Worm (Caenorhabditis elegans) whole organism, L4 larva: Measurements from ENCODE around the gene K08E7.5.
A peak's percentile ranks its signal among the peaks of the same experiment; 100 is the strongest.

Experiments used
- F10B5.3 ChIP-seq: sonication (generic microtip); optimal IDR thresholded peaks from 2 replicates; lab custom pipeline; 2016; ENCODE audit warnings: mild to moderate bottlenecking, missing genetic modification characterization, missing compliant biosample characterization
- F37D6.2 ChIP-seq: sonication (generic microtip); optimal IDR thresholded peaks from 2 replicates; lab custom pipeline; 2016; ENCODE audit warnings: mild to moderate bottlenecking, missing genetic modification characterization, missing compliant biosample characterization
- F44E2.7 ChIP-seq: fragments of 200-800 bp; sonication (Bioruptor generic); IDR thresholded peaks from 2 replicates; pipeline ENCODE4 v2.1.2; 2022; ENCODE audit warnings: missing genetic modification characterization, missing compliant biosample characterization
- F49E8.2 ChIP-seq: sonication (generic microtip); optimal IDR thresholded peaks from 2 replicates; lab custom pipeline; 2016; ENCODE audit warnings: missing compliant biosample characterization, mild to moderate bottlenecking, missing genetic modification characterization, borderline replicate concordance
- T20F7.1 ChIP-seq: fragments of 200-800 bp; sonication (Bioruptor generic); optimal IDR thresholded peaks from 2 replicates; lab custom pipeline; 2018; ENCODE audit warnings: mild to moderate bottlenecking, missing genetic modification characterization, missing compliant biosample characterization
- Y5F2A.4 ChIP-seq: fragments of 200-800 bp; sonication (Bioruptor generic); optimal IDR thresholded peaks from 2 replicates; lab custom pipeline; 2018; ENCODE audit warnings: mild to moderate bottlenecking, missing genetic modification characterization, missing compliant biosample characterization
- ZK546.5 ChIP-seq, 2 experiments: sonication (generic microtip); optimal IDR thresholded peaks; 2 replicates each; lab custom pipeline; 2017; ENCODE audit warnings: missing biosample characterization in 2 of 2, missing genetic modification characterization in 2 of 2
- ceh-44 ChIP-seq: fragments of 200-800 bp; sonication (Bioruptor generic); IDR thresholded peaks from 2 replicates; pipeline ENCODE4 v1.3.6; 2022; ENCODE audit warnings: missing genetic modification reagents, missing genetic modification characterization, missing compliant biosample characterization
- ceh-82 ChIP-seq: sonication (generic microtip); optimal IDR thresholded peaks from 2 replicates; lab custom pipeline; 2017; ENCODE audit warnings: missing biosample characterization, missing genetic modification characterization
- ces-1 ChIP-seq: fragments of 150-350 bp; sonication (generic microtip); optimal IDR thresholded peaks from 4 replicates; lab custom pipeline; 2014; ENCODE audit warnings: missing biosample characterization, missing genetic modification reagents, missing genetic modification characterization
- cey-2 ChIP-seq: sonication (generic microtip); optimal IDR thresholded peaks from 3 replicates; lab custom pipeline; 2017; ENCODE audit warnings: missing genetic modification characterization, mild to moderate bottlenecking, missing compliant biosample characterization, antibody characterized with exemption, borderline replicate concordance; ENCODE audit not compliant: insufficient read depth
- ctbp-1 ChIP-seq: fragments of 200-800 bp; sonication (Bioruptor generic); IDR thresholded peaks from 2 replicates; pipeline ENCODE4 v1.3.6; 2022; ENCODE audit warnings: missing genetic modification reagents, missing genetic modification characterization, missing compliant biosample characterization
- daf-12 ChIP-seq: fragments of 150-350 bp; optimal IDR thresholded peaks from 2 replicates; lab custom pipeline; 2014; ENCODE audit warnings: missing biosample characterization, missing genetic modification reagents, missing genetic modification characterization
- daf-19 ChIP-seq: fragments of 200-800 bp; sonication (Bioruptor generic); conservative IDR thresholded peaks from 2 replicates; pipeline ENCODE4 v1.3.6; 2022; ENCODE audit warnings: missing genetic modification characterization, missing compliant biosample characterization
- dmd-6 ChIP-seq: fragments of 200-800 bp; sonication (Bioruptor generic); IDR thresholded peaks from 2 replicates; pipeline ENCODE4 v1.3.6; 2022; ENCODE audit warnings: missing genetic modification reagents, missing genetic modification characterization, missing compliant biosample characterization
- dmd-9 ChIP-seq: fragments of 200-800 bp; sonication (Bioruptor generic); IDR thresholded peaks from 2 replicates; pipeline ENCODE4 v1.3.6; 2022; ENCODE audit warnings: missing genetic modification reagents, missing genetic modification characterization, missing compliant biosample characterization
- duxl-1 ChIP-seq: sonication (generic microtip); optimal IDR thresholded peaks from 2 replicates; lab custom pipeline; 2016; ENCODE audit warnings: mild to moderate bottlenecking, missing genetic modification characterization, moderate library complexity, missing compliant biosample characterization; ENCODE audit not compliant: poor library complexity
- dve-1 ChIP-seq: sonication (generic microtip); optimal IDR thresholded peaks from 2 replicates; lab custom pipeline; 2017; ENCODE audit warnings: antibody characterized with exemption, mild to moderate bottlenecking, missing genetic modification characterization, missing compliant biosample characterization; ENCODE audit not compliant: insufficient read depth
- egl-43 ChIP-seq: fragments of 200-800 bp; sonication (Bioruptor generic); IDR thresholded peaks from 2 replicates; pipeline ENCODE4 v1.3.6; 2022; ENCODE audit warnings: missing genetic modification reagents, missing genetic modification characterization, missing compliant biosample characterization
- fkh-10 ChIP-seq: fragments of 150-350 bp; optimal IDR thresholded peaks from 2 replicates; lab custom pipeline; 2014; ENCODE audit warnings: missing biosample characterization, missing genetic modification reagents, missing genetic modification characterization
- gei-8 ChIP-seq: fragments of 200-800 bp; sonication (Bioruptor generic); optimal IDR thresholded peaks from 2 replicates; lab custom pipeline; 2018; ENCODE audit warnings: mild to moderate bottlenecking, missing genetic modification characterization, missing compliant biosample characterization
- hif-1 ChIP-seq, 2 experiments: sonication (generic microtip); optimal IDR thresholded peaks; 2 replicates each; lab custom pipeline; 2016 to 2017; ENCODE audit warnings: missing compliant biosample characterization in 2 of 2, missing genetic modification characterization in 2 of 2, missing genetic modification reagents in 2 of 2, missing genotype in 2 of 2, mild to moderate bottlenecking in 1 of 2
- hlh-30 ChIP-seq: sonication (generic microtip); optimal IDR thresholded peaks from 2 replicates; lab custom pipeline; 2017; ENCODE audit warnings: antibody characterized with exemption, mild to moderate bottlenecking, missing genetic modification characterization, missing compliant biosample characterization; ENCODE audit not compliant: insufficient read depth
- lin-29 ChIP-seq: fragments of 200-800 bp; sonication (Bioruptor generic); IDR thresholded peaks from 2 replicates; pipeline ENCODE4 v1.3.6; 2022; ENCODE audit warnings: missing genetic modification reagents, missing genetic modification characterization, missing compliant biosample characterization
- lin-38 ChIP-seq: fragments of 200-800 bp; sonication (Bioruptor generic); IDR thresholded peaks from 2 replicates; pipeline ENCODE4 v1.3.6; 2022; ENCODE audit warnings: missing genetic modification reagents, missing genetic modification characterization, missing compliant biosample characterization
- lir-3 ChIP-seq: sonication (generic microtip); optimal IDR thresholded peaks from 2 replicates; lab custom pipeline; 2016; ENCODE audit warnings: mild to moderate bottlenecking, missing genetic modification characterization, missing compliant biosample characterization
- madf-5 ChIP-seq, 2 experiments: fragments of 200-800 bp; sonication (Bioruptor generic); IDR thresholded peaks; 2 replicates each; pipeline ENCODE4 v1.3.6; 2022; ENCODE audit warnings: missing compliant biosample characterization in 2 of 2, missing genetic modification characterization in 2 of 2
- mes-2 ChIP-seq: sonication (generic microtip); optimal IDR thresholded peaks from 2 replicates; lab custom pipeline; 2016; ENCODE audit warnings: missing genotype, mild to moderate bottlenecking, missing genetic modification characterization, missing compliant biosample characterization; ENCODE audit not compliant: poor library complexity, severe bottlenecking
- mxl-2 ChIP-seq: fragments of 200-800 bp; sonication (Bioruptor generic); conservative IDR thresholded peaks from 2 replicates; pipeline ENCODE4 v1.3.6; 2022; ENCODE audit warnings: missing genetic modification reagents, missing genetic modification characterization, missing compliant biosample characterization
- mxl-3 ChIP-seq: fragments of 200-800 bp; sonication (Bioruptor generic); optimal IDR thresholded peaks from 2 replicates; lab custom pipeline; 2018; ENCODE audit warnings: mild to moderate bottlenecking, missing genetic modification characterization, missing compliant biosample characterization
- nhr-10 ChIP-seq: fragments of 150-350 bp; optimal IDR thresholded peaks from 2 replicates; lab custom pipeline; 2014; ENCODE audit warnings: missing biosample characterization, missing genetic modification characterization
- nhr-11 ChIP-seq: fragments of 150-350 bp; optimal IDR thresholded peaks from 2 replicates; lab custom pipeline; 2014; ENCODE audit warnings: missing biosample characterization, missing genetic modification characterization
- nhr-111 ChIP-seq: fragments of 200-800 bp; sonication (Bioruptor generic); optimal IDR thresholded peaks from 2 replicates; lab custom pipeline; 2018; ENCODE audit warnings: mild to moderate bottlenecking, missing genetic modification characterization, missing compliant biosample characterization
- nhr-28 ChIP-seq: fragments of 150-350 bp; optimal IDR thresholded peaks from 2 replicates; lab custom pipeline; 2014; ENCODE audit warnings: missing biosample characterization, missing genetic modification characterization
- nhr-41 ChIP-seq: fragments of 200-800 bp; sonication (Bioruptor generic); IDR thresholded peaks from 2 replicates; pipeline ENCODE4 v1.3.6; 2022; ENCODE audit warnings: missing genetic modification reagents, missing genetic modification characterization, missing compliant biosample characterization
- nhr-6 ChIP-seq: fragments of 150-350 bp; optimal IDR thresholded peaks from 2 replicates; lab custom pipeline; 2014; ENCODE audit warnings: missing biosample characterization, missing genetic modification characterization
- nhr-77 ChIP-seq: fragments of 150-350 bp; optimal IDR thresholded peaks from 2 replicates; lab custom pipeline; 2014; ENCODE audit warnings: missing biosample characterization, missing genetic modification characterization
- saeg-2 ChIP-seq: fragments of 200-800 bp; sonication (Bioruptor generic); IDR thresholded peaks from 2 replicates; pipeline ENCODE4 v1.3.6; 2022; ENCODE audit warnings: missing genetic modification reagents, missing genetic modification characterization, missing compliant biosample characterization
- spr-1 ChIP-seq: sonication (generic microtip); optimal IDR thresholded peaks from 2 replicates; lab custom pipeline; 2016; ENCODE audit warnings: mild to moderate bottlenecking, missing genetic modification characterization, missing compliant biosample characterization
- tra-1 ChIP-seq: fragments of 200-800 bp; sonication (Bioruptor generic); IDR thresholded peaks from 2 replicates; pipeline ENCODE4 v1.3.6; 2022; ENCODE audit warnings: missing genetic modification reagents, missing genetic modification characterization, missing compliant biosample characterization
- unc-130 ChIP-seq: sonication (generic microtip); optimal IDR thresholded peaks from 2 replicates; lab custom pipeline; 2016; ENCODE audit warnings: missing genetic modification reagents, missing genetic modification characterization, missing compliant biosample characterization
- unc-62 ChIP-seq, 3 experiments: fragments of 150-350 bp in 1 of 3; sonication (generic microtip); optimal IDR thresholded peaks in 2 of 3; peaks in 1 of 3; 1 replicate in 1 of 3; 2 replicates in 2 of 3; lab custom pipeline; 2014 to 2017; ENCODE audit warnings: missing biosample characterization in 3 of 3, missing genetic modification characterization in 3 of 3, missing genetic modification reagents in 3 of 3, missing genotype in 1 of 3
- vab-7 ChIP-seq: fragments of 200-800 bp; sonication (Bioruptor generic); IDR thresholded peaks from 2 replicates; pipeline ENCODE4 v1.3.6; 2022; ENCODE audit warnings: missing genetic modification reagents, missing genetic modification characterization, missing compliant biosample characterization
- zag-1 ChIP-seq: fragments of 150-350 bp; optimal IDR thresholded peaks from 2 replicates; lab custom pipeline; 2014; ENCODE audit warnings: missing biosample characterization, missing genetic modification characterization
- zip-2 ChIP-seq: fragments of 150-350 bp; optimal IDR thresholded peaks from 2 replicates; lab custom pipeline; 2014; ENCODE audit warnings: missing biosample characterization, missing genetic modification characterization
- ztf-7 ChIP-seq: fragments of 150-350 bp; optimal IDR thresholded peaks from 2 replicates; lab custom pipeline; 2014; ENCODE audit warnings: missing biosample characterization, missing genetic modification characterization

K08E7.5 gene

ce11 chrIV:12549014-12549413 lies 24.2 kb upstream of the K08E7.5 start:
- TF ChIP-seq vab-7 (GFP tag; lab: Robert Waterston, UW) (no peak), gei-8 (GFP tag; lab: Kevin White, UChicago) (no peak), F49E8.2 (tag; lab: Kevin White, UChicago) (no peak), lin-29 (GFP tag; lab: Robert Waterston, UW) (no peak), nhr-11 (tag; lab: Kevin White, UChicago) (no peak), mxl-2 (GFP tag; lab: Robert Waterston, UW) (no peak), nhr-77 (tag; lab: Kevin White, UChicago) (no peak), dmd-9 (GFP tag; lab: Robert Waterston, UW) (no peak), lir-3 (tag; lab: Kevin White, UChicago) (no peak)

DNA sequence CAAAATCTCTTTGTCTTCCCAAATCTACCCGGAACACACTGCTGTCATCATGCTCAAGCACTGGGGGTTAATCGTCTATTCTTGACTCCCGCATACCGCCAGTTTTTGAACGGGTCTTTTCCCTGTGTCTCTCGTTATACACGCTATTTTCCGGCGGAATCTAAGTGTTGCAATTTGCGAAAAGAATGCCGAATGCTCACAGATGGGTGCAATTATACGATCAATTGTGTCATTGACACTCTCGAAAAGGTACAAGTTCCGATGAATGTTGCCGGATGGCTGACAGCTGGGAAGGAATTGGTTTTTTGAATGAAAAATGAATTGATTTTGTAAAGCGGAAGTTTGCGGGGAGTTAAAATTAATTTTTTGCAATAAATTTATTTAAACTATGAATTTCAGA lies 21.2 kb upstream of the K08E7.5 start:
- TF ChIP-seq cey-2: no peak

- TF ChIP-seq Y5F2A.4 (GFP tag; lab: Kevin White, UChicago) (no peak), T20F7.1 (GFP tag; lab: Kevin White, UChicago) (no peak), nhr-10 (tag; lab: Kevin White, UChicago) (no peak), mxl-3 (GFP tag; lab: Kevin White, UChicago) (no peak), fkh-10 (GFP tag; lab: Kevin White, UChicago) (peak; percentile 47), mes-2 (tag; lab: Kevin White, UChicago) (peak; percentile 78), F37D6.2 (no peak), nhr-11 (tag; lab: Kevin White, UChicago) (no peak), zip-2 (tag; lab: Kevin White, UChicago) (no peak), zag-1 (tag; lab: Kevin White, UChicago) (no peak), spr-1 (tag; lab: Kevin White, UChicago) (no peak), F49E8.2 (tag; lab: Kevin White, UChicago) (no peak), hlh-30 (tag; lab: Kevin White, UChicago) (peak; percentile 49), dve-1 (tag; lab: Kevin White, UChicago) (peak; percentile 41), ctbp-1 (GFP tag; lab: Robert Waterston, UW) (no peak), nhr-111 (GFP tag; lab: Kevin White, UChicago) (no peak), ces-1 (GFP tag; lab: Kevin White, UChicago) (no peak), ceh-44 (GFP tag; lab: Robert Waterston, UW) (no peak), nhr-28 (tag; lab: Kevin White, UChicago) (peak; percentile 0), nhr-41 (GFP tag; lab: Robert Waterston, UW) (no peak), duxl-1 (tag; lab: Kevin White, UChicago) (no peak), ZK546.5 (tag; optimal IDR thresholded peaks at IDR 0.05; lab: Kevin White, UChicago) (no peak), unc-130 (no peak), lin-29 (GFP tag; lab: Robert Waterston, UW) (no peak), hif-1 (tag; optimal IDR thresholded peaks at IDR 0.05; lab: Kevin White, UChicago) (no peak), unc-62 (GFP tag; optimal IDR thresholded peaks at IDR 0.05 in 1 of 2; lab: Kevin White, UChicago) (no peak), unc-62 (tag; optimal IDR thresholded peaks at IDR 0.05; lab: Kevin White, UChicago) (no peak), lin-38 (GFP tag; lab: Robert Waterston, UW) (peak; percentile 64), dmd-6 (GFP tag; lab: Robert Waterston, UW) (no peak), daf-12 (no peak), madf-5 (GFP tag; IDR thresholded peaks at IDR 0.05; lab: Robert Waterston, UW) (no peak), ztf-7 (tag; lab: Kevin White, UChicago) (peak; percentile 29), ceh-82 (no peak), egl-43 (GFP tag; lab: Robert Waterston, UW) (no peak), tra-1 (GFP tag; lab: Robert Waterston, UW) (no peak), F10B5.3 (no peak), nhr-6 (peak; percentile 71), daf-19 (no peak), F44E2.7 (GFP tag; lab: Robert Waterston, UW) (no peak), cey-2 (no peak), saeg-2 (GFP tag; lab: Robert Waterston, UW) (no peak)
Measured at ce11 chrIV:12558925-12559450, 14.2 kb upstream of the K08E7.5 start, which contains the start of the genes ZK795.2 and ZK795.3. TSS of gene ZK795.2 (minus strand) at chrIV:12558975. TSS of gene ZK795.3 (plus strand) at chrIV:12559365.
